Worm (Caenorhabditis elegans): Measurements from ENCODE around the gene srh-34.

DNA sequence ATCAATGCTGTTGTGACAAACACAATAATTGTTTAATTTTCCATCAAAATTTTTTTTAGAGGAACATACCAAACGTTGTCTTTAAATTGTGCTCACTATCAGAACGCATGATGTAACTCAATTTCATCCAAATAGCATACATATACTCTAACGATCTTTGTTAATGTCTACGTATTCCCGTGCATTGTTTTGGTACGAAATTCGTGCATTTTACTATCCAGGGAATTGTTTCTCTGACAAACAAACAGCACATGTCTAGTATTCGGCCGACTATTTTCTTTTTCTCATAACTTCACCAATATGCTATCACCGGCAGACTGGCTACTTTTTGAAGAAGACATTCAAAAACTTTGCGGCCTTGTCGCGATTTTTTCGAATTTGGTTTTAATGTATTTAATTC, 45.0 kb upstream of the srh-34 start, which contains the start of gene str-196:
- no peak for TF ChIP-seq dmd-4 (tag; optimal IDR thresholded peaks at IDR 0.05; ENCODE audit: borderline replicate concordance)
- no peak for TF ChIP-seq hlh-13 (GFP tag; optimal IDR thresholded peaks at IDR 0.05)
- TF ChIP-seq pqm-1 (tag; optimal IDR thresholded peaks at IDR 0.05): no peak

All from whole organism, late embryonic.